Fruit fly (Drosophila melanogaster): ENCODE data around the gene CG9691.

Gene CG9691

dm6 chrX:9875948-9876853, 8.0 kb upstream of the CG9691 start, which contains the start of gene CG15247:
CG15247 (minus strand) TSS chrX:9876672.
- TF ChIP-seq CG14711 (tag; optimal IDR thresholded peaks at IDR 0.05) = peak; percentile 12
- peak; percentile 37 for TF ChIP-seq CG7101 (tag; optimal IDR thresholded peaks at IDR 0.05)
- TF ChIP-seq CG33017 (tag; optimal IDR thresholded peaks at IDR 0.05) = no peak

- TF ChIP-seq CG14711 (tag; optimal IDR thresholded peaks at IDR 0.05) = no peak
- TF ChIP-seq CG11617 (GFP tag; optimal IDR thresholded peaks at IDR 0.05) = no peak
- TF ChIP-seq Mnt (GFP tag; optimal IDR thresholded peaks at IDR 0.05) = no peak
- TF ChIP-seq bab1 (GFP tag; optimal IDR thresholded peaks at IDR 0.05) = no peak
- TF ChIP-seq CG1620 (GFP tag; optimal IDR thresholded peaks at IDR 0.05) = no peak
- TF ChIP-seq toe (GFP tag; optimal IDR thresholded peaks at IDR 0.05) = no peak
- TF ChIP-seq tj (GFP tag; optimal IDR thresholded peaks at IDR 0.05) = no peak
- no peak for TF ChIP-seq CG33017 (tag; optimal IDR thresholded peaks at IDR 0.05)
- no peak for TF ChIP-seq Hr96 (GFP tag; optimal IDR thresholded peaks at IDR 0.05)
- TF ChIP-seq Crg-1 (GFP tag; optimal IDR thresholded peaks at IDR 0.05) = no peak
- TF ChIP-seq CG7045 (GFP tag; optimal IDR thresholded peaks at IDR 0.05) = no peak
- no peak for TF ChIP-seq kay (GFP tag; ENCODE audit: borderline replicate concordance)
- no peak for TF ChIP-seq pad (GFP tag; optimal IDR thresholded peaks at IDR 0.05)
- TF ChIP-seq cic (GFP tag; optimal IDR thresholded peaks at IDR 0.05) = no peak
- TF ChIP-seq CG7101 (tag; optimal IDR thresholded peaks at IDR 0.05) = no peak
Measured at dm6 chrX:9877240-9877639, 7.0 kb upstream of the CG9691 start.

dm6 chrX:9878125-9878524, 6.1 kb upstream of the CG9691 start, which contains the start of gene CG1468:
CG1468 (plus strand) TSS chrX:9878422.
- TF ChIP-seq tj (GFP tag; optimal IDR thresholded peaks at IDR 0.05) (no peak), CG1620 (GFP tag; optimal IDR thresholded peaks at IDR 0.05) (no peak), bab1 (GFP tag; optimal IDR thresholded peaks at IDR 0.05) (no peak), Mnt (GFP tag; optimal IDR thresholded peaks at IDR 0.05) (no peak), kay (GFP tag; ENCODE audit: borderline replicate concordance) (no peak), CG7045 (GFP tag; optimal IDR thresholded peaks at IDR 0.05) (no peak), Crg-1 (GFP tag; optimal IDR thresholded peaks at IDR 0.05) (no peak), CG14711 (tag; optimal IDR thresholded peaks at IDR 0.05) (no peak), CG33017 (tag; optimal IDR thresholded peaks at IDR 0.05) (no peak), cnc (optimal IDR thresholded peaks at IDR 0.05) (no peak), CG5204 (GFP tag; optimal IDR thresholded peaks at IDR 0.05) (no peak), CG12768 (GFP tag; optimal IDR thresholded peaks at IDR 0.05) (no peak), toe (GFP tag; optimal IDR thresholded peaks at IDR 0.05) (no peak), CG7101 (tag; optimal IDR thresholded peaks at IDR 0.05) (no peak), CG11617 (GFP tag; optimal IDR thresholded peaks at IDR 0.05) (no peak)

dm6 chrX:9879570-9879969, 4.7 kb upstream of the CG9691 start, which contains the start of gene CG9686:
CG9686 (plus strand) TSS chrX:9879870.
- TF ChIP-seq tj (GFP tag; optimal IDR thresholded peaks at IDR 0.05) (no peak), CG33017 (tag; optimal IDR thresholded peaks at IDR 0.05) (no peak), CG14711 (tag; optimal IDR thresholded peaks at IDR 0.05) (no peak), CG7101 (tag; optimal IDR thresholded peaks at IDR 0.05) (no peak), cnc (optimal IDR thresholded peaks at IDR 0.05) (no peak), Mnt (GFP tag; optimal IDR thresholded peaks at IDR 0.05) (no peak), Crg-1 (GFP tag; optimal IDR thresholded peaks at IDR 0.05) (no peak), ovo (GFP tag; optimal IDR thresholded peaks at IDR 0.05) (no peak), Hr96 (GFP tag; optimal IDR thresholded peaks at IDR 0.05) (no peak), bab1 (GFP tag; optimal IDR thresholded peaks at IDR 0.05) (no peak), Clk (GFP tag; optimal IDR thresholded peaks at IDR 0.05) (no peak), toe (GFP tag; optimal IDR thresholded peaks at IDR 0.05) (no peak), CG12768 (GFP tag; optimal IDR thresholded peaks at IDR 0.05) (no peak), CG11617 (GFP tag; optimal IDR thresholded peaks at IDR 0.05) (no peak), CG1620 (GFP tag; optimal IDR thresholded peaks at IDR 0.05) (no peak), pad (GFP tag; optimal IDR thresholded peaks at IDR 0.05) (no peak), kay (GFP tag; ENCODE audit: borderline replicate concordance) (no peak)

- TF ChIP-seq CG33017 (tag; optimal IDR thresholded peaks at IDR 0.05) = no peak
- no peak for TF ChIP-seq kay (GFP tag; ENCODE audit: borderline replicate concordance)
- no peak for TF ChIP-seq pad (GFP tag; optimal IDR thresholded peaks at IDR 0.05)
- TF ChIP-seq Hr96 (GFP tag; optimal IDR thresholded peaks at IDR 0.05) = no peak
- no peak for TF ChIP-seq Clk (GFP tag; optimal IDR thresholded peaks at IDR 0.05)
- TF ChIP-seq CG11617 (GFP tag; optimal IDR thresholded peaks at IDR 0.05) = no peak
- TF ChIP-seq tj (GFP tag; optimal IDR thresholded peaks at IDR 0.05) = no peak
- TF ChIP-seq ovo (GFP tag; optimal IDR thresholded peaks at IDR 0.05) = no peak
Measured at dm6 chrX:9881746-9882145, 2.5 kb upstream of the CG9691 start, which contains the start of gene CG9689. CG9689 (plus strand) TSS chrX:9881953.

- TF ChIP-seq cic (GFP tag; optimal IDR thresholded peaks at IDR 0.05) (no peak), CG11617 (GFP tag; optimal IDR thresholded peaks at IDR 0.05) (no peak)
Measured at dm6 chrX:9882900-9883299, 1.3 kb upstream of the CG9691 start.

dm6 chrX:9885363-9885762, 1.1 kb downstream of the CG9691 start:
- TF ChIP-seq Hr96 (GFP tag; optimal IDR thresholded peaks at IDR 0.05) (no peak), Mnt (GFP tag; optimal IDR thresholded peaks at IDR 0.05) (no peak), CG1620 (GFP tag; optimal IDR thresholded peaks at IDR 0.05) (no peak), Clk (GFP tag; optimal IDR thresholded peaks at IDR 0.05) (no peak), toe (GFP tag; optimal IDR thresholded peaks at IDR 0.05) (no peak), pad (GFP tag; optimal IDR thresholded peaks at IDR 0.05) (no peak)
